Worm (Caenorhabditis elegans): ENCODE data around the gene W08G11.1.
"Not testable (repeated sequence)": the region's sequence is repeated elsewhere in the genome, so short reads cannot be mapped to it uniquely, and the experiment has no call there.

DNA sequence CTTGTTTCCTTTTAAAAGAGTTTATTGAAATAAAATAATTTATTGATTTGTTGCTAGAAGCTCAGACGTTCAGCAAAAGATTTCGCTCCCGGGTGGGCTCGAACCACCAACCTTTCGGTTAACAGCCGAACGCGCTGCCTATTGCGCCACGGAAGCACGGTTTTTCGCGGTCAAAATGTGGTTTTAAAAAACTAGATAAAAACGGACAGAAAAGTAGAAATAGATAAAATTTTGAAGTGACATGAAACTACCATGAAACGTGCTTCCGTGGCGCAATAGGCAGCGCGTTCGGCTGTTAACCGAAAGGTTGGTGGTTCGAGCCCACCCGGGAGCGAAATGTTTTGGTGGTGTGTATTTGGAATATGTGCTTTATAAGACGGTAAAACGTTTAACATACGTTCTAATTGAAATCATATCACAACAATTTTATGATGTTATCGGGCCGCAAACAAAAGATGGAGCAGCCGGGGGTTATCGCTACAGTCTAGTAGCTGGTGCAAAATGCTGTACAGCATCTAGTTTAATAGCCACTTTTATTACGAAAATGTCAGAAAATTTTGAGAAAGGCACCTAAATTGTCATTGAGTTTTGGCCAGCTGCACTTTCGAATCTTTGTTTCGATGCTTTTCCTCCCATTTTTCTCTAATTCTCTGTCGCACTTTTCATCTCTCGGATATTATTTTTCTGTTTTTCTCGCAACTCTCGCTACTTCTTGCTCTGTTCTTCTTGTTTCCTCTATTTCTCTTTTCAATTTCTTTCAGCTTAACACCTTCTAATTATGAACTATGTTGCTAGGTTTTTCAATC is 8.4 kb upstream of the W08G11.1 start, which contains the start of gene slc-9B.2:
- not testable (repeated sequence) for TF ChIP-seq W03F9.2, him-1, dao-5 (tag; optimal IDR thresholded peaks at IDR 0.05)

Measured in whole organism, L4/young adult.